Fruit fly (Drosophila melanogaster): ENCODE results near the gene CG3610.

The CG3610 gene

DNA sequence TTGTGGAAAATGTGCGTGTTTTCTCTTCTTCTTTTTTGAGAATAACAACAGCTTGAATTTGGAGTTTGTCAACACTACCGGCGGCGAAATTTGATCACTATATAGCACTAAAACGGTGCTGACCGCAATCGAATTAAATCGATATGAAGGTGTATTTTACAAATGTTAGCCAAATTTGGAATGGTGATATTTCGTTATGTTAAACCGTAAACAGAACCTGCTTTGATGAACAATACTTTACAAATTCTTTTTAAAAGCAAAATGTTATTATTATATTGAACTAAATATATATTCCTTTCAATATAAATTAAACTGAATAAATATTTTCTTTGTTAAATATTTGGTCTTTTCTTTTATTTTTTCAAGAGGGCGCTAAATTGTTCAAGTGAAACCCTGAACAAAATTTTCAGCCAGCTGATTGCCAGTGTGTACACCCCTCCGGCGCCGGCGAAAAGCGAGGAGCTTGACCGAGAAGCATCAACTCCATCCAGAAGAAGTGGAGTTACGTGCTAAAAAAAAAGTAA is 41.2 kb downstream of the CG3610 start, which contains the start of the genes Rrp6, CG33331 and CG33332 (continued):
- TF ChIP-seq Tbp (GFP tag; optimal IDR thresholded peaks at IDR 0.05) (no peak), NC2α (GFP tag; optimal IDR thresholded peaks at IDR 0.05) (no peak), CG1603 (tag; optimal IDR thresholded peaks at IDR 0.05) (peak; percentile 69), CG2889 (GFP tag; IDR thresholded peaks at IDR 0.05) (no peak), CG30431 (GFP tag; optimal IDR thresholded peaks at IDR 0.05) (no peak), CG10267 (tag; optimal IDR thresholded peaks at IDR 0.05) (peak; percentile 95), kah (GFP tag; optimal IDR thresholded peaks at IDR 0.05) (no peak), CG33557 (GFP tag; optimal IDR thresholded peaks at IDR 0.05) (peak; percentile 45), CG4424 (GFP tag; optimal IDR thresholded peaks at IDR 0.05) (peak; percentile 61), fru (optimal IDR thresholded peaks at IDR 0.05) (no peak), salm (tag; optimal IDR thresholded peaks at IDR 0.05) (no peak), CG31388 (GFP tag; optimal IDR thresholded peaks at IDR 0.05) (peak; percentile 27), CG9437 (GFP tag; optimal IDR thresholded peaks at IDR 0.05) (peak; percentile 66), C15 (GFP tag; IDR thresholded peaks at IDR 0.05) (0 out of 3 replicates have a peak, but pooled peaks have one; percentile 6), Abd-B (GFP tag; optimal IDR thresholded peaks at IDR 0.05) (no peak), zfh2 (GFP tag; optimal IDR thresholded peaks at IDR 0.05) (peak; percentile 76), CG1233 (GFP tag; optimal IDR thresholded peaks at IDR 0.05) (peak; percentile 65), HHEX (GFP tag; optimal IDR thresholded peaks at IDR 0.05) (peak; percentile 52), NK7.1 (GFP tag; optimal IDR thresholded peaks at IDR 0.05) (no peak), CG12744 (GFP tag; optimal IDR thresholded peaks at IDR 0.05) (no peak), CG6683 (GFP tag; optimal IDR thresholded peaks at IDR 0.05) (peak; percentile 46), abd-A (tag; optimal IDR thresholded peaks at IDR 0.05) (no peak), ara (GFP tag; IDR thresholded peaks at IDR 0.05) (peak; percentile 31; the same call in 1 of the 2 replicates), Rx (GFP tag; IDR thresholded peaks at IDR 0.05) (no peak), CG11696 (GFP tag; IDR thresholded peaks at IDR 0.05) (no peak), CTCF (GFP tag; optimal IDR thresholded peaks at IDR 0.05) (peak; percentile 57), phol (tag; optimal IDR thresholded peaks at IDR 0.05) (peak; percentile 80), CG18476 (GFP tag; optimal IDR thresholded peaks at IDR 0.05) (peak; percentile 54), ssp (GFP tag; IDR thresholded peaks at IDR 0.05) (no peak; the same call in 1 of the 2 replicates), sob (GFP tag; IDR thresholded peaks at IDR 0.05) (peak; percentile 80), CG31224 (GFP tag; IDR thresholded peaks at IDR 0.05) (peak; percentile 48; the same call in 1 of the 2 replicates), CG7745 (tag; optimal IDR thresholded peaks at IDR 0.05) (no peak), CG10431 (GFP tag; optimal IDR thresholded peaks at IDR 0.05) (peak; percentile 39), ERR (GFP tag; optimal IDR thresholded peaks at IDR 0.05) (peak; percentile 15), CG15011 (GFP tag; optimal IDR thresholded peaks at IDR 0.05) (no peak), scrt (GFP tag; optimal IDR thresholded peaks at IDR 0.05) (peak; percentile 62), CG12391 (tag; optimal IDR thresholded peaks at IDR 0.05) (peak; percentile 83), D19B (GFP tag; optimal IDR thresholded peaks at IDR 0.05) (peak; percentile 31), Hsf (GFP tag; optimal IDR thresholded peaks at IDR 0.05) (peak; percentile 66), CG12071 (GFP tag; optimal IDR thresholded peaks at IDR 0.05) (peak; percentile 33), CG12659 (GFP tag; optimal IDR thresholded peaks at IDR 0.05) (peak; percentile 90), zen2 (GFP tag; IDR thresholded peaks at IDR 0.05; ENCODE audit: partially characterized antibody) (peak; percentile 82), tna (GFP tag; IDR thresholded peaks at IDR 0.05; ENCODE audit: partially characterized antibody) (no peak), zen (tag; optimal IDR thresholded peaks at IDR 0.05) (peak; percentile 35), CG4730 (GFP tag; IDR thresholded peaks at IDR 0.05) (no peak), Nf-YC (tag; optimal IDR thresholded peaks at IDR 0.05) (peak; percentile 72), az2 (GFP tag; optimal IDR thresholded peaks at IDR 0.05) (peak; percentile 60), MTF-1 (GFP tag; optimal IDR thresholded peaks at IDR 0.05; ENCODE audit: borderline replicate concordance) (no peak), gfzf (GFP tag; optimal IDR thresholded peaks at IDR 0.05) (peak; percentile 17), CG8944 (GFP tag; optimal IDR thresholded peaks at IDR 0.05) (peak; percentile 46), ATbp (GFP tag; optimal IDR thresholded peaks at IDR 0.05) (no peak)
